Fruit fly (Drosophila melanogaster): Measurements from ENCODE around the gene Dyro.

DNA sequence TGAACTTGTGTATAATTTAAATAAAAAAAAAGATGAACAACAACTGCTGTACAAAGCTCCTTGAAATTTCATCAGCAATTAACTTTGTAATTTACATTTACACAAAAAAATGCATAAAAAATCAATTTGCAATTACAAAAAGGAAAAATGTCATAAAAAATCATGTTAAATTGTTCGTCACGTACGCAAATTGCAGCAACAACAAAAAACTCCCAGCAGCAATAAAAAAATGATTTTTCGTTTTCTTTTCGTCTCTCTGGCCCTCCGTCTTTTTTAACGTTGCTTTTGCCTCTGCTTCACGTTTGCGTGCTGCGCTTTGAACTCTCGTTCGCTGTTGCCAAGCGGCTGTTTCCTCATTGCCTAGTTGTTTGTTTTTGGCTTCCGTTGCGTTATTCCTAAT, 42.6 kb downstream of the Dyro start:
- TF ChIP-seq CG8478 (optimal IDR thresholded peaks at IDR 0.05) (no peak), CTCF (optimal IDR thresholded peaks at IDR 0.05) (no peak)

Data from S2 (cell line).